Worm (Caenorhabditis elegans): ENCODE data around the gene F57B9.8.

The F57B9.8 gene

DNA sequence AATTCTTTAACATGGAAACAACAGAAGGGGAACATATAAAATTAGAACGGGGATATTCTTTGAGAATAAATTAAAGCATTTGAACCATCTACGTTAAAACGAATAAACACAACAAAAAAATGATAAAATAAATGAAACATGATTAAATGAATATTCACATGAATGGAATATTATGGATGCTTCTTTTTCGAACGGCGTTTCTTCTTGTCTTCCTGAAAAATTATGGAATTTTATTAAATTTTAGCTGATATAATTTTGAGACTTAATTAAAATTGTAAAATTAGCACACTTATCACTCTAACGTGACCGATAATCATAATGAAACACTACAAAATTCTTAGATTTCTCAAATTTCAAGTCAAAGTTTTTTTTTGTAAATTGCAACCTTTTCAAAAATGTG lies 34.5 kb downstream of the F57B9.8 start (continued):
- TF ChIP-seq nhr-102 (tag; optimal IDR thresholded peaks at IDR 0.05) (no peak), ceh-28 (tag; optimal IDR thresholded peaks at IDR 0.05) (no peak), lin-39 (tag; optimal IDR thresholded peaks at IDR 0.05) (no peak), snpc-1.2 (GFP tag; IDR thresholded peaks at IDR 0.05) (no peak), zfp-3 (GFP tag; conservative IDR thresholded peaks at IDR 0.05) (0 out of 2 replicates have a peak, but pooled peaks have one; percentile 29), ceh-32 (tag; optimal IDR thresholded peaks at IDR 0.05; ENCODE audit: poor library complexity) (no peak)

DNA sequence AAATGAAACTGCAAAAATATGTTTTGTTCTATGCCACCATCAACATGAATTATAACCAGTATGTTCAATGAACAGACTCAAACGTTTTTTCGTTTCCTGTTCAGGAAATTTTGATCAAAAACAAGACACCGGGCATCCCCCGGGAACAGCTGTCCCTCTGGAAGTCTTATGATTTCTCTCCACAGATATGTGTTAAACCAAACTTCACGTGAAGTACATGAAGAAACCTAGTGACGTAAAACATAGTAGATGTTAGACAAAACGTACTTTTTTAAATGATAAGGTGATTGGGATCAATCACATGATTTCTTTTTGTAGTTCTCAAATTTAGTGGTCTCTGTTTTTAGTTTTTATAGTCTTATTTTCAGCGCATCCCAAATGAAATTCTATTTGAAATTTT lies 36.6 kb downstream of the F57B9.8 start:
- TF ChIP-seq dmd-6 (GFP tag; IDR thresholded peaks at IDR 0.05) (peak; percentile 74), ZK337.2 (GFP tag; IDR thresholded peaks at IDR 0.05) (no peak), php-3 (GFP tag; IDR thresholded peaks at IDR 0.05) (0 out of 2 replicates have a peak, but pooled peaks have one; percentile 38), dve-1 (tag; optimal IDR thresholded peaks at IDR 0.05; ENCODE audit: insufficient read depth) (peak; percentile 61), tra-1 (GFP tag; IDR thresholded peaks at IDR 0.05) (0 out of 2 replicates have a peak, but pooled peaks have one; percentile 30), unc-62 (GFP tag; optimal IDR thresholded peaks at IDR 0.05 in 1 of 2) (peak in 1 of 2 experiments; percentile 72), unc-62 (tag; optimal IDR thresholded peaks at IDR 0.05) (no peak), daf-16 (GFP tag; optimal IDR thresholded peaks at IDR 0.05) (peak in 1 of 2 experiments; percentile 1), daf-16 (tag; optimal IDR thresholded peaks at IDR 0.05) (peak; percentile 22), F37D6.2 (tag; optimal IDR thresholded peaks at IDR 0.05) (no peak), mdl-1 (tag; optimal IDR thresholded peaks at IDR 0.05) (peak in 1 of 2 experiments; percentile 52), lin-13 (GFP tag; optimal IDR thresholded peaks at IDR 0.05) (no peak), nhr-48 (tag; optimal IDR thresholded peaks at IDR 0.05) (peak; percentile 47), hlh-30 (tag; optimal IDR thresholded peaks at IDR 0.05; ENCODE audit: insufficient read depth) (peak; percentile 84), zfp-3 (GFP tag; conservative IDR thresholded peaks at IDR 0.05) (0 out of 2 replicates have a peak, but pooled peaks have one; percentile 16), nhr-28 (tag; optimal IDR thresholded peaks at IDR 0.05) (peak; percentile 80), lsy-2 (tag; optimal IDR thresholded peaks at IDR 0.05) (peak in 1 of 2 experiments; percentile 44), hlh-11 (tag; optimal IDR thresholded peaks at IDR 0.05) (peak; percentile 81), mep-1 (tag; optimal IDR thresholded peaks at IDR 0.05) (peak; percentile 39), lin-1 (GFP tag; IDR thresholded peaks at IDR 0.05) (0 out of 2 replicates have a peak, but pooled peaks have one; percentile 31), ceh-20 (GFP tag; IDR thresholded peaks at IDR 0.05) (peak; percentile 58; the same call in 1 of the 2 replicates), T20F7.1 (GFP tag; optimal IDR thresholded peaks at IDR 0.05) (peak; percentile 51), pha-4 (GFP tag; IDR thresholded peaks at IDR 0.05) (no peak), pha-4 (tag; optimal IDR thresholded peaks at IDR 0.05) (no peak), Y48G9A.11 (GFP tag; IDR thresholded peaks at IDR 0.05) (no peak), nhr-11 (tag; optimal IDR thresholded peaks at IDR 0.05) (peak; percentile 69), ctbp-1 (GFP tag; IDR thresholded peaks at IDR 0.05) (no peak), mxl-2 (GFP tag; conservative IDR thresholded peaks at IDR 0.05) (peak; percentile 60), ama-1 (optimal IDR thresholded peaks at IDR 0.05) (no peak)

DNA sequence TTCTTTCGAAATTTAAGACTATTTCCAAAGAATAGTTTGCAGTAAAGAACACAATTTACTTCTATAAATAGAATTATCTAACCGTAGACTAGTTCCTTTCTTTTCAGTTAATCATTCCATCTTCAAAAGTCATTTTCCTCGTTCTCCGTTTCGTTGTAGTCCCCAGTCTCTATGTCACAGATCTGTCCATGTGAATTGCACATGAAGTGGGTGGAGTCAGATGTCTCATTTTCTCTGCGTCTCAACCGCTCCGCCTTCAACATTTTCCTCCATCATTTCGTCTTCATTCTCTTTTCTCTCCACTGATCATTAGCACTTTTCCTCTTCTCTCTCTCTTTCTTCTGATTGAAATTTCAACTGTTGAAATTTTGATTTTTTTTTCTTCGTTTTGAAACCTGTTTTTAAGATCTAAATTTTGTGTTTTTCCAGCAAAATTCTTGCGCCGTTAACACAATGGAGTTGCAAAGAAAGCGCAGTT lies 37.5 kb downstream of the F57B9.8 start, which contains the start of gene T07E3.4:
T07E3.4 (plus strand) TSS at position 428 of the 478 bp plus-strand sequence.
- TF ChIP-seq nhr-102 (tag; optimal IDR thresholded peaks at IDR 0.05) (peak; percentile 39), aha-1 (tag) (peak; percentile 98), ceh-28 (tag; optimal IDR thresholded peaks at IDR 0.05) (no peak), ama-1 (optimal IDR thresholded peaks at IDR 0.05) (no peak), nhr-237 (tag; optimal IDR thresholded peaks at IDR 0.05) (no peak), mdt-29 (GFP tag; IDR thresholded peaks at IDR 0.05) (no peak), dpl-1 (GFP tag; optimal IDR thresholded peaks at IDR 0.05) (peak; percentile 48), gei-8 (GFP tag; optimal IDR thresholded peaks at IDR 0.05) (peak; percentile 9), daf-16 (GFP tag; optimal IDR thresholded peaks at IDR 0.05) (peak in 1 of 2 experiments; percentile 18), daf-16 (tag; optimal IDR thresholded peaks at IDR 0.05) (peak; percentile 68), cey-2 (tag; optimal IDR thresholded peaks at IDR 0.05; ENCODE audit: borderline replicate concordance, insufficient read depth) (peak; percentile 19), ceh-62 (tag; optimal IDR thresholded peaks at IDR 0.05) (no peak), dve-1 (tag; optimal IDR thresholded peaks at IDR 0.05; ENCODE audit: insufficient read depth) (peak; percentile 73), fos-1 (tag; optimal IDR thresholded peaks at IDR 0.05) (no peak), F10B5.3 (tag; optimal IDR thresholded peaks at IDR 0.05) (no peak), nhr-48 (tag; optimal IDR thresholded peaks at IDR 0.05) (peak; percentile 78), hmg-1.1 (GFP tag; IDR thresholded peaks at IDR 0.05) (peak; percentile 76), egl-43 (GFP tag; IDR thresholded peaks at IDR 0.05) (no peak), tag-97 (GFP tag; IDR thresholded peaks at IDR 0.05) (no peak), nhr-77 (tag; optimal IDR thresholded peaks at IDR 0.05) (no peak), mxl-3 (GFP tag; optimal IDR thresholded peaks at IDR 0.05) (peak; percentile 34)

All from whole organism, L4 larva.